Worm (Caenorhabditis elegans): ENCODE measurements around the gene chil-9.

ce11 chrII:9874508-9875229 lies 29.5 kb upstream of the chil-9 start, which contains the start of the genes chil-2 and ctsa-3.2:
- no peak for TF ChIP-seq snpc-4 (tag; optimal IDR thresholded peaks at IDR 0.05)
- no peak for TF ChIP-seq fos-1 (tag; optimal IDR thresholded peaks at IDR 0.05)
- TF ChIP-seq skn-1 (tag; optimal IDR thresholded peaks at IDR 0.05) = no peak
- TF ChIP-seq gmeb-1 (tag; optimal IDR thresholded peaks at IDR 0.05) = no peak
- no peak for TF ChIP-seq mdl-1 (tag; optimal IDR thresholded peaks at IDR 0.05)
- TF ChIP-seq nhr-21 (tag; optimal IDR thresholded peaks at IDR 0.05) = no peak
- TF ChIP-seq nhr-6 (tag; optimal IDR thresholded peaks at IDR 0.05) = no peak
- no peak for TF ChIP-seq unc-39 (tag; optimal IDR thresholded peaks at IDR 0.05)
- TF ChIP-seq egl-27 (tag; optimal IDR thresholded peaks at IDR 0.05) = no peak

Data from whole organism, L2 larva.